Worm (Caenorhabditis elegans): ENCODE results near the gene pitp-1.

pitp-1 gene

DNA sequence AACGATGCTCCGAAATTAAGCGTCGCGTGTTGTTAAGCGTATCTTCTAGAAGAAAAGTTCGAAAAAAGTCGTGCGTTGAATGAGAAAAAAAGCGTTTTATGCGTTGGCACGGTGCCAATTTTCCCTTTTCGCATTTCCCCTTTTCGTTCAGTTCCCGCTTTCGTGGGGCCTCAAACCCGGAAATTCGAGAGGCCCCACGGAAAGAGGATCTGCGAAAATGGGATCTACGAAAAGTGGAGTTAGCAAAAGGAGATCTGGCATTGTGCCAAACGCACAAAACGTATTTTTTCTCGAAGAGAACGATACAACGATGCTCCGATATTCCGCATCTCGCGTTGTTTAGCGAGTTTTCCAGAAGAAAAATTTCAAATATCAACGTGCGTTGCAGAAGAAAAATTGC, 29.7 kb downstream of the pitp-1 start (continued):
- no peak for TF ChIP-seq sdz-38 (tag; optimal IDR thresholded peaks at IDR 0.05)
- peak; percentile 10 for TF ChIP-seq lsl-1 (GFP tag; optimal IDR thresholded peaks at IDR 0.05)
- peak; percentile 72; the same call in 1 of the 2 replicates for TF ChIP-seq let-526 (GFP tag; IDR thresholded peaks at IDR 0.05)
- TF ChIP-seq snpc-1.3 (tag; optimal IDR thresholded peaks at IDR 0.05; ENCODE audit: insufficient read depth), result no peak

DNA sequence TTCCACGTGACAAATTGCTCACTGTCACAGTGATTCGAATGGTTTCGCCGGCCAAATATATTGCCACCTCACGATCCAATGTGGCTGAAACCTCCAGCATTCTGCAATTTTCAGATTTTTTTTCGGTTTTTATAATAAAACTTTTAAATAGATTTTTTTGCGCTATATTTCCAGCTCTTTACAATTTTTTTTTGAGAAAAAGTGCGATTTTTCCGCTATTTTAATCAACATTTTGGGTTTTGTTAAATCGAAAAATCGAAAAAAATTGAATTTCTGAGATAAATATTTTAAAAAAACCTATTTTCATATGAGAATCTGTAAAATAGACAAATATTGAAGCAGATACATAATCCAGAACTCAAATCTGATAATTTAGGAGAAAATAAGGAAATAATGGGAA, 30.6 kb downstream of the pitp-1 start, which contains the start of gene M01F1.9:
Gene M01F1.9, minus strand, starts transcription at position 101 of the 400 bp plus-strand sequence.
- TF ChIP-seq tbx-9 (tag; optimal IDR thresholded peaks at IDR 0.05; ENCODE audit: borderline replicate concordance), result no peak
- no peak for TF ChIP-seq ztf-28 (GFP tag; IDR thresholded peaks at IDR 0.05)
- no peak for TF ChIP-seq egl-18 (GFP tag; IDR thresholded peaks at IDR 0.05)
- no peak for TF ChIP-seq atf-7 (tag; optimal IDR thresholded peaks at IDR 0.05)
- TF ChIP-seq repo-1 (tag; optimal IDR thresholded peaks at IDR 0.05), result no peak
- no peak for TF ChIP-seq mcd-1 (GFP tag; IDR thresholded peaks at IDR 0.05)
- TF ChIP-seq hmg-1.2 (GFP tag; IDR thresholded peaks at IDR 0.05), result no peak
- no peak for TF ChIP-seq snpc-3.4 (tag; optimal IDR thresholded peaks at IDR 0.05)
- TF ChIP-seq ceh-79 (tag; optimal IDR thresholded peaks at IDR 0.05), result no peak
- no peak for TF ChIP-seq Y95B8A.8 (GFP tag; IDR thresholded peaks at IDR 0.05)
- no peak for TF ChIP-seq F33H1.4 (GFP tag; IDR thresholded peaks at IDR 0.05)

DNA sequence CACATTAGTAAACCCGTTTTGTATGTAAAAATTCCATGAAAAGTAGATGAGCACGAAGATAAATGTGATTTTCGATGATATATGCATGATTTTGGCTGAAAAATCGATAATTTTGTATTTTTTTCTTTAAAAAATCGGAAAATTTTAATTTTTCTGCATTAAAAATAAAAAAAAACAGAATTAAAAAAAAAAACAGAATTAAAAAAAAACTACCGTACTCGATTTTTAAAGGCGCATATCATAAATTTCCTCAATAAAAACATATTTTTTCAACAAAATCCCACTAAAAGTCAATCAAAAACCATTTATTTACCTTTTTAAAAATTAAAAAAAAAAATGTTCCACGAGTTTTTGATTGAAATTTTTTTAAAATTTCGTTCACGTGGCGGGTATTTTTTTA, 36.5 kb downstream of the pitp-1 start, which contains the start of gene gly-14:
Gene gly-14, minus strand, starts transcription at position 101 of the 400 bp plus-strand sequence.
- TF ChIP-seq xnd-1 (tag; optimal IDR thresholded peaks at IDR 0.05) (no peak), F52B5.7 (tag; optimal IDR thresholded peaks at IDR 0.05) (no peak), Y95B8A.8 (GFP tag; IDR thresholded peaks at IDR 0.05) (no peak), let-526 (GFP tag; IDR thresholded peaks at IDR 0.05) (no peak), nfya-2 (GFP tag; IDR thresholded peaks at IDR 0.05) (no peak), Y53G8AR.9 (GFP tag; conservative IDR thresholded peaks at IDR 0.05) (no peak), hmg-20 (GFP tag; IDR thresholded peaks at IDR 0.05) (no peak), madf-10 (tag; optimal IDR thresholded peaks at IDR 0.05) (no peak), mxl-1 (tag; optimal IDR thresholded peaks at IDR 0.05) (no peak), ztf-18 (tag; optimal IDR thresholded peaks at IDR 0.05) (no peak)

DNA sequence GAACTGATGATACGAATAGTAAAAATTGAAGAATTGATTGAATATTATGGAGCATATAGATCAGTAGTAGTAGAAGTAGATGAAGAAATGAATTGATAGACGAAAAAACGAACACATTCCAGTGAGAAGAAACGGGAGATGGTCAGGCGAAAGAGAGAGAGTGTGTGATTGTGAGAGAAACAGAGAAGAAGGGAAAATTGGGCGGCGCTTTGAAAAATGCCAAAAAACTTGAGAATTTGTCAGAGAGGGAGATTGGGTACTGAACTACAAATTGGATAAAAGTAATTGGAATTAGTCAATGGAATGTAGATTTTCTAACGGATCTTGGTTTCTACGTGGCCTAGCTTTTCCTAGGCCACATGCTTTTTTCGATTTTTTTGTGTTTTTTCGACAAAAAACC, 41.4 kb downstream of the pitp-1 start, which contains the start of gene C34C12.7:
Gene C34C12.7, minus strand, starts transcription at position 118 of the 400 bp plus-strand sequence.
- TF ChIP-seq hmg-1.2 (GFP tag; IDR thresholded peaks at IDR 0.05) (peak; percentile 65), nfya-1 (tag; optimal IDR thresholded peaks at IDR 0.05; ENCODE audit: borderline replicate concordance, insufficient read depth) (no peak), egl-44 (GFP tag; IDR thresholded peaks at IDR 0.05) (no peak)

DNA sequence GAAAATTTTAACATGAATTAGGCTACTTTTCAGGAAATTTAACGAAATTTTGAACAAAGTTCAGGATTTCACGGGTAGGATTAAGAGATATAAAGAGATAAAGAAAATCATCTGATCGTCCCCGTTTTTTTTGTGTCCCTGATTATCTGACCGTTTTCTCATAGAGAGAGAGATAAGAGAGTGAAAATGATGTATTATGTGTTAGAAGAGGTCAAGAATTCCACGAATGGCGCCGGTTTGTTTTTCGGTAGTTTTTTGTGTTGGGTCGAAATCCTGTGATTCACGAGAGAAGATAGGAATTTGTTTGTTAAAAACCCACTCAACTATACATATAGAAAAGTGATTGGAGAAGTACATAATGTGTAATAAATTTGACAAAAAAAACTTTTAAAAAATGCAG, 42.5 kb downstream of the pitp-1 start:
- TF ChIP-seq chd-7 (tag; optimal IDR thresholded peaks at IDR 0.05), result no peak
- TF ChIP-seq let-526 (GFP tag; IDR thresholded peaks at IDR 0.05), result no peak
- no peak for TF ChIP-seq lin-54 (GFP tag; optimal IDR thresholded peaks at IDR 0.05)
- no peak for TF ChIP-seq Y95B8A.8 (GFP tag; IDR thresholded peaks at IDR 0.05)
- TF ChIP-seq cebp-1 (GFP tag; IDR thresholded peaks at IDR 0.05), result no peak
- no peak for TF ChIP-seq cebp-1 (tag; optimal IDR thresholded peaks at IDR 0.05)
- TF ChIP-seq Y56A3A.18 (GFP tag; IDR thresholded peaks at IDR 0.05), result no peak
- TF ChIP-seq ztf-26 (tag; optimal IDR thresholded peaks at IDR 0.05), result no peak
- no peak for TF ChIP-seq lin-40 (tag; optimal IDR thresholded peaks at IDR 0.05)
- TF ChIP-seq rpc-1 (optimal IDR thresholded peaks at IDR 0.05), result no peak
- TF ChIP-seq rpc-1 (tag; optimal IDR thresholded peaks at IDR 0.05), result no peak
